Fruit fly (Drosophila melanogaster): Measurements from ENCODE around the gene RpL30.
A peak's percentile ranks its signal among the peaks of the same experiment; 100 is the strongest.

Gene RpL30

dm6 chr2L:19024744-19025059 is 15.6 kb upstream of the RpL30 start (continued):
- peak; percentile 6 for TF ChIP-seq bcd (GFP tag; optimal IDR thresholded peaks at IDR 0.05)
- no peak for TF ChIP-seq CG10654 (GFP tag; optimal IDR thresholded peaks at IDR 0.05)
- no peak for TF ChIP-seq prd (optimal IDR thresholded peaks at IDR 0.05)
- 0 out of 3 replicates have a peak, but pooled peaks have one; percentile 1 for TF ChIP-seq prd (GFP tag; IDR thresholded peaks at IDR 0.05)
- TF ChIP-seq CG33213 (GFP tag; optimal IDR thresholded peaks at IDR 0.05), result no peak

DNA sequence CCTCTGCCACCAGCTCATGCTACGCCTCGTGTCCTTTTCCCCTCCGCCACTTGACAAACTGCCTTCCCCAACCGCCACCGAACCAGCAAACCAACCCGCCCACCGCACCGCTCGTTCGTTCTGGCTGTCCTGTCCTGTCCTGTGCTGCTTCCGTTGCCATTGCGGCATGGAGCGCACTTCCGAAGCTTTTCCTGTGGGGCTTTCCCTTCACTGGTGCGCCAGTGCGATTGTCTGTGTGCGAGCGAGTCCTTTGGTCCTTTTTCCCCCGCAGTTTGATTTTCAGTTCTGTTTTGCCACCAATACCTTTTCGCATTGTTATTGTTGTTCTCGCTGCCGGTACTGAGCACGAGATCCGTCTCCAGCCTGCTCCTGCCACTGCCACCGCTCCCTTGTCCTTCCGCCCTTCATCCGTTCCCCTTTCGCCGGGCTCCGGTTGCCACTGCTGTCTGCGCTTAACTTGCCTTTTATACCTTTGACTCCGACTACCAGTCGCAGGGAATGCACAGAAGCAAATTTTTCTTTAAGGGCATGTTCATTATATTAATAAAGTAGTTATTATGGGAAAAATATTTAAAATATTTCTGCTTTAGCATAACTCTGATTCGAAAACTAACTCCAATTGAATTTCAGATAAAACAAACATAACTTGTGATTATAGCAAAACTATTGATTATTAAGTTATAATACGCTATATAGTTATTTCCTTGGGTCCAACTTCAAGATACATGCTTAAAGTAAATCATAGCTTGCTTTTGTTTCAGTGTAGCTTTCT is 15.1 kb upstream of the RpL30 start:
- TF ChIP-seq CG18764 (GFP tag; optimal IDR thresholded peaks at IDR 0.05) (peak; percentile 12), CG11504 (tag; optimal IDR thresholded peaks at IDR 0.05) (peak; percentile 89), CG14965 (GFP tag; optimal IDR thresholded peaks at IDR 0.05; ENCODE audit: borderline replicate concordance) (no peak), Spps (tag; optimal IDR thresholded peaks at IDR 0.05) (no peak), CG13624 (GFP tag; optimal IDR thresholded peaks at IDR 0.05) (peak; percentile 5), CG11398 (GFP tag; optimal IDR thresholded peaks at IDR 0.05) (no peak), Bgb (GFP tag; IDR thresholded peaks at IDR 0.05; ENCODE audit: partially characterized antibody) (no peak; the same call in 1 of the 2 replicates), crp (GFP tag; optimal IDR thresholded peaks at IDR 0.05) (peak in 1 of 2 experiments; percentile 15), Hand (GFP tag; optimal IDR thresholded peaks at IDR 0.05) (peak; percentile 86), CG17912 (GFP tag; optimal IDR thresholded peaks at IDR 0.05) (no peak), HHEX (GFP tag; optimal IDR thresholded peaks at IDR 0.05) (peak; percentile 78), ERR (GFP tag; optimal IDR thresholded peaks at IDR 0.05) (no peak), CG6654 (GFP tag; optimal IDR thresholded peaks at IDR 0.05) (peak; percentile 23), pb (GFP tag; optimal IDR thresholded peaks at IDR 0.05) (no peak), kah (GFP tag; optimal IDR thresholded peaks at IDR 0.05) (peak; percentile 47), Doc2 (GFP tag; IDR thresholded peaks at IDR 0.05) (no peak), gsb-n (tag; optimal IDR thresholded peaks at IDR 0.05) (no peak), CG10462 (GFP tag; optimal IDR thresholded peaks at IDR 0.05) (no peak), pita (GFP tag; optimal IDR thresholded peaks at IDR 0.05) (no peak), amos (GFP tag; IDR thresholded peaks at IDR 0.05; ENCODE audit: partially characterized antibody) (no peak), CG3281 (GFP tag; optimal IDR thresholded peaks at IDR 0.05) (peak; percentile 83), emc (GFP tag; optimal IDR thresholded peaks at IDR 0.05) (no peak), slbo (GFP tag; IDR thresholded peaks at IDR 0.05) (peak; percentile 67), sob (GFP tag; IDR thresholded peaks at IDR 0.05) (peak; percentile 28; the same call in 1 of the 2 replicates), CG4820 (GFP tag; optimal IDR thresholded peaks at IDR 0.05) (peak; percentile 32), dm (GFP tag; optimal IDR thresholded peaks at IDR 0.05) (no peak), CG8281 (tag; optimal IDR thresholded peaks at IDR 0.05) (peak; percentile 19), H15 (GFP tag; IDR thresholded peaks at IDR 0.05) (no peak), CG8359 (GFP tag; optimal IDR thresholded peaks at IDR 0.05; ENCODE audit: borderline replicate concordance) (peak; percentile 13), psq (GFP tag; optimal IDR thresholded peaks at IDR 0.05) (peak; percentile 38), Gsc (GFP tag; IDR thresholded peaks at IDR 0.05) (no peak), Ptx1 (GFP tag; IDR thresholded peaks at IDR 0.05) (peak; percentile 68), Mrtf (GFP tag; IDR thresholded peaks at IDR 0.05) (no peak), kay (GFP tag; optimal IDR thresholded peaks at IDR 0.05) (peak; percentile 23), CG18011 (GFP tag; optimal IDR thresholded peaks at IDR 0.05) (peak; percentile 19), hkb (optimal IDR thresholded peaks at IDR 0.05) (no peak), hkb (GFP tag; IDR thresholded peaks at IDR 0.05) (peak; percentile 68), CG17385 (GFP tag; optimal IDR thresholded peaks at IDR 0.05) (peak; percentile 76), CG16813 (GFP tag; IDR thresholded peaks at IDR 0.05; ENCODE audit: partially characterized antibody) (no peak), CG13424 (tag; optimal IDR thresholded peaks at IDR 0.05) (peak; percentile 87), otp (GFP tag; IDR thresholded peaks at IDR 0.05) (no peak), zfh2 (GFP tag; optimal IDR thresholded peaks at IDR 0.05) (no peak), Six4 (GFP tag; optimal IDR thresholded peaks at IDR 0.05) (no peak), CG1832 (GFP tag; optimal IDR thresholded peaks at IDR 0.05) (no peak)

Data from whole organism, embryonic.